Worm (Caenorhabditis elegans) whole organism, mixed stage, embryonic: Measurements from ENCODE around the gene rfl-1.

Experiments used
- blmp-1 ChIP-seq: fragments of 150-350 bp; optimal IDR thresholded peaks from 2 replicates; lab custom pipeline; 2014; ENCODE audit warnings: missing biosample characterization, missing genetic modification characterization
- ceh-83 ChIP-seq: fragments of 200-800 bp; sonication (Bioruptor generic); optimal IDR thresholded peaks from 2 replicates; lab custom pipeline; 2018; ENCODE audit warnings: mild to moderate bottlenecking, missing genetic modification characterization, missing compliant biosample characterization
- elt-3 ChIP-seq: fragments of 150-350 bp; optimal IDR thresholded peaks from 2 replicates; lab custom pipeline; 2014; ENCODE audit warnings: missing biosample characterization, missing genetic modification characterization
- flh-1 ChIP-seq: fragments of 200-800 bp; sonication (Bioruptor generic); optimal IDR thresholded peaks from 2 replicates; lab custom pipeline; 2018; ENCODE audit warnings: mild to moderate bottlenecking, missing genetic modification characterization, moderate library complexity, missing compliant biosample characterization
- lsy-2 ChIP-seq: fragments of 150-350 bp; optimal IDR thresholded peaks from 2 replicates; lab custom pipeline; 2014; ENCODE audit warnings: missing biosample characterization, missing genetic modification characterization
- mep-1 ChIP-seq: fragments of 150-350 bp; optimal IDR thresholded peaks from 2 replicates; lab custom pipeline; 2017; ENCODE audit warnings: missing biosample characterization, missing genetic modification reagents, missing genetic modification characterization, inconsistent platforms
- nhr-2 ChIP-seq: fragments of 150-350 bp; optimal IDR thresholded peaks from 2 replicates; lab custom pipeline; 2014; ENCODE audit warnings: missing biosample characterization, missing genetic modification characterization
- nhr-76 ChIP-seq: sonication (generic microtip); optimal IDR thresholded peaks from 2 replicates; lab custom pipeline; 2017; ENCODE audit warnings: missing biosample characterization, missing genetic modification characterization
- pha-4 ChIP-seq: fragments of 150-350 bp; optimal IDR thresholded peaks from 2 replicates; lab custom pipeline; 2018; ENCODE audit warnings: missing biosample characterization, missing genetic modification reagents, missing genetic modification characterization
- snpc-4 ChIP-seq: fragments of 150-350 bp; optimal IDR thresholded peaks from 2 replicates; lab custom pipeline; 2014; ENCODE audit warnings: missing biosample characterization, missing genetic modification characterization
- ztf-11 ChIP-seq: fragments of 150-350 bp; optimal IDR thresholded peaks from 2 replicates; lab custom pipeline; 2014; ENCODE audit warnings: missing biosample characterization, missing genetic modification characterization

DNA sequence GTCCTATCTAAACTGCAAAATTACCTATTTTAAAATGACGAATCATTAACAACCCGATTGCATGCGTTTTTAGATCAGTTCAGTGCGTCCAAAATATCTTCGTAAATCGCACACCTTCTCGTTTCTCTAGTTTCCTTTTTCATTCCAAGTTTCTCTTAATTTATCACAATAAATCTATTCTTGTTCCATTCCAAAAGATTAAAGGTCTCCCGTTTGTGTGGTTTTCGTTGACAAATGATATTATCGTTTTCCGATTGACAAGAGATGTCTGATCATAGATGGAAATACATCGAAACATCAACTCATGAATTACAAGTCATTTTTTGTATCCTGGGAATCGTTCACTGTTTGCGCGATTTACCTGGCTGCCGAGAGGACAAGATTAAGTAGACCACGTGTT lies 27.8 kb upstream of the rfl-1 start:
- no peak for TF ChIP-seq ztf-11
- TF ChIP-seq blmp-1 (tag; lab: Kevin White, UChicago): no peak
- TF ChIP-seq nhr-76 (tag; lab: Kevin White, UChicago): no peak
- no peak for TF ChIP-seq snpc-4 (tag; lab: Kevin White, UChicago)
- no peak for TF ChIP-seq ceh-83 (GFP tag; lab: Kevin White, UChicago)
- no peak for TF ChIP-seq mep-1 (tag; lab: Kevin White, UChicago)
- TF ChIP-seq lsy-2 (tag; lab: Kevin White, UChicago): no peak
- TF ChIP-seq nhr-2 (tag; lab: Kevin White, UChicago): no peak
- TF ChIP-seq elt-3 (tag; lab: Kevin White, UChicago): no peak
- no peak for TF ChIP-seq flh-1 (GFP tag; lab: Kevin White, UChicago)
- no peak for TF ChIP-seq pha-4 (tag; lab: Kevin White, UChicago)
